Fruit fly (Drosophila melanogaster) whole organism, embryonic: ENCODE results near the gene CG6431.

Source experiments
- BEAF-32 ChIP-seq: fragments of 200-800 bp; sonication (Bioruptor generic); optimal IDR thresholded peaks from 3 replicates; lab custom pipeline; 2017; ENCODE audit warnings: missing biosample characterization, missing genetic modification characterization, mild to moderate bottlenecking, moderate library complexity, missing genetic modification reagents
- Bgb ChIP-seq: fragments of 200-800 bp; sonication (Bioruptor generic); IDR thresholded peaks from 2 replicates; pipeline ENCODE4 v1.3.6; 2022; ENCODE audit warnings: missing biosample characterization, missing genetic modification characterization; ENCODE audit not compliant: partially characterized antibody
- CG10431 ChIP-seq: fragments of 200-800 bp; sonication (Bioruptor generic); optimal IDR thresholded peaks from 3 replicates; lab custom pipeline; 2018; ENCODE audit warnings: missing biosample characterization, mild to moderate bottlenecking, missing genetic modification characterization
- CG11093 ChIP-seq: fragments of 200-800 bp; sonication (Bioruptor generic); IDR thresholded peaks from 3 replicates; pipeline ENCODE4 v1.3.6; 2022; ENCODE audit warnings: missing biosample characterization, missing genetic modification characterization
- CG12391 ChIP-seq: fragments of 200-800 bp; sonication (Bioruptor generic); optimal IDR thresholded peaks from 3 replicates; lab custom pipeline; 2018; ENCODE audit warnings: missing biosample characterization, mild to moderate bottlenecking, missing genetic modification characterization, moderate library complexity
- CG12769 ChIP-seq: fragments of 200-800 bp; sonication (Bioruptor generic); optimal IDR thresholded peaks from 2 replicates; lab custom pipeline; 2019; ENCODE audit warnings: missing biosample characterization, mild to moderate bottlenecking, missing genetic modification characterization, moderate library complexity
- CG14667 ChIP-seq: fragments of 200-800 bp; sonication (Bioruptor generic); IDR thresholded peaks from 2 replicates; pipeline ENCODE4 v1.3.6; 2022; ENCODE audit warnings: missing biosample characterization, missing genetic modification characterization
- CG18619 ChIP-seq: fragments of 200-800 bp; sonication (Bioruptor generic); optimal IDR thresholded peaks from 3 replicates; lab custom pipeline; 2017; ENCODE audit warnings: missing biosample characterization, mild to moderate bottlenecking, missing genetic modification characterization
- CG2116 ChIP-seq: fragments of 200-800 bp; sonication (Bioruptor generic); optimal IDR thresholded peaks from 3 replicates; lab custom pipeline; 2018; ENCODE audit warnings: missing biosample characterization, mild to moderate bottlenecking, missing genetic modification characterization
- CG30020 ChIP-seq: fragments of 200-800 bp; optimal IDR thresholded peaks from 2 replicates; lab custom pipeline; 2019; ENCODE audit warnings: missing biosample characterization, mild to moderate bottlenecking, missing genetic modification characterization, moderate library complexity
- CG32532 ChIP-seq: fragments of 200-800 bp; sonication (Bioruptor generic); IDR thresholded peaks from 2 replicates; pipeline ENCODE4 v1.3.6; 2022; ENCODE audit warnings: missing biosample characterization, missing genetic modification characterization
- CG6175 ChIP-seq: fragments of 200-800 bp; sonication (Bioruptor generic); IDR thresholded peaks from 3 replicates; pipeline ENCODE4 v1.3.6; 2022; ENCODE audit warnings: missing biosample characterization, missing genetic modification characterization
- CG7357 ChIP-seq: fragments of 200-800 bp; sonication (Bioruptor generic); IDR thresholded peaks from 3 replicates; pipeline ENCODE4 v1.3.6; 2022; ENCODE audit warnings: missing biosample characterization, missing genetic modification characterization
- CoRest ChIP-seq: fragments of 200-800 bp; sonication (Bioruptor generic); optimal IDR thresholded peaks from 3 replicates; lab custom pipeline; 2018; ENCODE audit warnings: missing biosample characterization, mild to moderate bottlenecking, missing genetic modification characterization, moderate library complexity
- Dp ChIP-seq: fragments of 200-800 bp; sonication (Bioruptor generic); optimal IDR thresholded peaks from 2 replicates; lab custom pipeline; 2018; ENCODE audit warnings: missing biosample characterization, mild to moderate bottlenecking, missing genetic modification characterization, moderate library complexity
- Elba2 ChIP-seq: fragments of 200-800 bp; sonication (Bioruptor generic); optimal IDR thresholded peaks from 3 replicates; lab custom pipeline; 2016; ENCODE audit warnings: missing biosample characterization, missing genetic modification characterization
- GATAe ChIP-seq: fragments of 200-800 bp; sonication (Bioruptor generic); conservative IDR thresholded peaks from 2 replicates; pipeline ENCODE4 v1.3.6; 2022; ENCODE audit warnings: missing biosample characterization, missing genetic modification characterization
- HLH4C ChIP-seq: fragments of 200-800 bp; sonication (Bioruptor generic); IDR thresholded peaks from 3 replicates; pipeline ENCODE4 v1.3.6; 2022; ENCODE audit warnings: missing biosample characterization, missing genetic modification characterization; ENCODE audit not compliant: partially characterized antibody
- HmgD ChIP-seq: fragments of 200-800 bp; sonication (Bioruptor generic); optimal IDR thresholded peaks from 3 replicates; lab custom pipeline; 2016; ENCODE audit warnings: missing biosample characterization, missing genetic modification characterization
- Hr51 ChIP-seq, 2 experiments: fragments of 200-800 bp; sonication (Bioruptor generic); optimal IDR thresholded peaks; 2 replicates in 1 of 2; 3 replicates in 1 of 2; lab custom pipeline; 2016 to 2018; ENCODE audit warnings: missing biosample characterization in 2 of 2, missing genetic modification characterization in 2 of 2, mild to moderate bottlenecking in 1 of 2, moderate library complexity in 1 of 2
- Hr78 ChIP-seq, 2 experiments: fragments of 200-800 bp in 1 of 2; fragments of >200 bp in 1 of 2; sonication (Bioruptor generic) in 1 of 2; optimal IDR thresholded peaks; 2 replicates each; lab custom pipeline; 2017 to 2019; ENCODE audit warnings: missing biosample characterization in 2 of 2, missing genetic modification characterization in 2 of 2, mild to moderate bottlenecking in 1 of 2, moderate library complexity in 1 of 2
- Lhr ChIP-seq: fragments of 200-800 bp; sonication (Bioruptor generic); optimal IDR thresholded peaks from 3 replicates; lab custom pipeline; 2017; ENCODE audit warnings: mild to moderate bottlenecking, missing biosample characterization, missing genetic modification reagents, missing genetic modification characterization
- Meics ChIP-seq: fragments of 200-800 bp; sonication (Bioruptor generic); optimal IDR thresholded peaks from 2 replicates; lab custom pipeline; 2017; ENCODE audit warnings: missing biosample characterization, mild to moderate bottlenecking, missing genetic modification characterization
- NK7.1 ChIP-seq: fragments of 200-800 bp; sonication (Bioruptor generic); optimal IDR thresholded peaks from 3 replicates; lab custom pipeline; 2016; ENCODE audit warnings: missing biosample characterization, missing genetic modification characterization
- NfI ChIP-seq: fragments of 200-800 bp; sonication (Bioruptor generic); optimal IDR thresholded peaks from 3 replicates; lab custom pipeline; 2018; ENCODE audit warnings: missing biosample characterization, mild to moderate bottlenecking, missing genetic modification characterization, moderate library complexity
- Opbp ChIP-seq: fragments of 200-800 bp; sonication (Bioruptor generic); IDR thresholded peaks from 3 replicates; pipeline ENCODE4 v1.3.6; 2022; ENCODE audit warnings: missing biosample characterization, missing genetic modification characterization; ENCODE audit not compliant: partially characterized antibody
- Sry-β ChIP-seq: fragments of 200-800 bp; sonication (Bioruptor generic); optimal IDR thresholded peaks from 2 replicates; lab custom pipeline; 2018; ENCODE audit warnings: missing biosample characterization, mild to moderate bottlenecking, missing genetic modification characterization, moderate library complexity
- Stat92E ChIP-seq, 3 experiments: fragments of >200 bp in 2 of 3; fragments of 200-800 bp in 1 of 3; sonication (Bioruptor generic) in 1 of 3; optimal IDR thresholded peaks; 2 replicates each; lab custom pipeline; 2017 to 2019; ENCODE audit warnings: missing biosample characterization in 3 of 3, missing genetic modification characterization in 3 of 3, mild to moderate bottlenecking in 1 of 3, moderate library complexity in 1 of 3
- Xrp1 ChIP-seq: fragments of 200-800 bp; sonication (Bioruptor generic); IDR thresholded peaks from 2 replicates; pipeline ENCODE4 v1.3.6; 2022; ENCODE audit warnings: missing biosample characterization, missing genetic modification characterization
- al ChIP-seq: fragments of 200-800 bp; sonication (Bioruptor generic); IDR thresholded peaks from 2 replicates; pipeline ENCODE4 v1.3.6; 2022; ENCODE audit warnings: missing biosample characterization, missing genetic modification characterization
- ase ChIP-seq: fragments of 200-800 bp; sonication (Bioruptor generic); IDR thresholded peaks from 3 replicates; pipeline ENCODE4 v1.3.6; 2022; ENCODE audit warnings: missing biosample characterization, missing genetic modification characterization
- crp ChIP-seq, 2 experiments: fragments of 200-800 bp; sonication (Bioruptor generic); optimal IDR thresholded peaks; 2 replicates in 1 of 2; 3 replicates in 1 of 2; lab custom pipeline; 2017; ENCODE audit warnings: missing biosample characterization in 2 of 2, missing genetic modification characterization in 2 of 2, mild to moderate bottlenecking in 1 of 2, moderate library complexity in 1 of 2
- disco-r ChIP-seq: fragments of 200-800 bp; sonication (Bioruptor generic); optimal IDR thresholded peaks from 2 replicates; lab custom pipeline; 2016; ENCODE audit warnings: missing biosample characterization, missing genetic modification characterization
- exex ChIP-seq: fragments of 200-800 bp; sonication (Bioruptor generic); optimal IDR thresholded peaks from 4 replicates; lab custom pipeline; 2018; ENCODE audit warnings: missing biosample characterization, mild to moderate bottlenecking, missing genetic modification characterization, moderate library complexity
- fd3F ChIP-seq: fragments of 200-800 bp; sonication (Bioruptor generic); optimal IDR thresholded peaks from 2 replicates; lab custom pipeline; 2018; ENCODE audit warnings: missing biosample characterization, mild to moderate bottlenecking, missing genetic modification characterization, moderate library complexity
- gro ChIP-seq: fragments of 200-800 bp; sonication (Bioruptor generic); optimal IDR thresholded peaks from 2 replicates; lab custom pipeline; 2016; ENCODE audit warnings: missing biosample characterization, missing genetic modification characterization
- gsb-n ChIP-seq: fragments of 200-800 bp; sonication (Bioruptor generic); optimal IDR thresholded peaks from 3 replicates; lab custom pipeline; 2018; ENCODE audit warnings: missing biosample characterization, mild to moderate bottlenecking, missing genetic modification characterization
- hb ChIP-seq: fragments of 200-800 bp; sonication (Bioruptor generic); IDR thresholded peaks from 3 replicates; pipeline ENCODE4 v1.3.6; 2022; ENCODE audit warnings: missing biosample characterization, missing genetic modification characterization; ENCODE audit not compliant: partially characterized antibody
- insv ChIP-seq, 2 experiments: fragments of 200-800 bp; sonication (Bioruptor generic); optimal IDR thresholded peaks; 3 replicates each; lab custom pipeline; 2016 to 2018; ENCODE audit warnings: missing biosample characterization in 2 of 2, missing genetic modification characterization in 2 of 2
- kay ChIP-seq: fragments of 200-800 bp; sonication (Bioruptor generic); optimal IDR thresholded peaks from 2 replicates; lab custom pipeline; 2016; ENCODE audit warnings: missing biosample characterization, missing genetic modification characterization
- knrl ChIP-seq: fragments of 200-800 bp; sonication (Bioruptor generic); IDR thresholded peaks from 3 replicates; pipeline ENCODE4 v1.3.6; 2022; ENCODE audit warnings: missing biosample characterization, missing genetic modification characterization; ENCODE audit not compliant: partially characterized antibody
- lbe ChIP-seq: fragments of 200-800 bp; sonication (Bioruptor generic); optimal IDR thresholded peaks from 2 replicates; lab custom pipeline; 2016; ENCODE audit warnings: missing biosample characterization, mild to moderate bottlenecking, missing genetic modification characterization
- mld ChIP-seq: fragments of 200-800 bp; sonication (Bioruptor generic); IDR thresholded peaks from 3 replicates; pipeline ENCODE4 v1.3.6; 2022; ENCODE audit warnings: missing biosample characterization, missing genetic modification characterization; ENCODE audit not compliant: partially characterized antibody
- nmo ChIP-seq: fragments of 200-800 bp; sonication (Bioruptor generic); optimal IDR thresholded peaks from 2 replicates; lab custom pipeline; 2018; ENCODE audit warnings: missing biosample characterization, mild to moderate bottlenecking, missing genetic modification characterization, moderate library complexity
- org-1 ChIP-seq: fragments of 200-800 bp; sonication (Bioruptor generic); optimal IDR thresholded peaks from 2 replicates; lab custom pipeline; 2017; ENCODE audit warnings: missing biosample characterization, missing genetic modification characterization
- pfk ChIP-seq: fragments of 200-800 bp; sonication (Bioruptor generic); optimal IDR thresholded peaks from 2 replicates; lab custom pipeline; 2018; ENCODE audit warnings: missing biosample characterization, mild to moderate bottlenecking, missing genetic modification characterization, moderate library complexity
- pum ChIP-seq: fragments of 200-800 bp; sonication (Bioruptor generic); optimal IDR thresholded peaks from 2 replicates; lab custom pipeline; 2016; ENCODE audit warnings: missing biosample characterization, missing genetic modification characterization
- repo ChIP-seq: fragments of 200-800 bp; sonication (Bioruptor generic); optimal IDR thresholded peaks from 2 replicates; lab custom pipeline; 2016; ENCODE audit warnings: missing biosample characterization, missing genetic modification characterization
- stc ChIP-seq: fragments of 200-800 bp; sonication (Bioruptor generic); IDR thresholded peaks from 2 replicates; pipeline ENCODE4 v1.3.6; 2022; ENCODE audit warnings: missing biosample characterization, missing genetic modification characterization

The CG6431 gene

dm6 chr2L:10743714-10744113 lies 19.7 kb downstream of the CG6431 start, which contains the start of gene CG6729 (continued):
- peak; percentile 65 for TF ChIP-seq HLH4C
- TF ChIP-seq Dp (GFP tag; lab: Kevin White, UChicago) = peak; percentile 93
- TF ChIP-seq mld (GFP tag; lab: Robert Waterston, UW) = peak; percentile 45; the same call in 1 of the 3 replicates
- no peak for TF ChIP-seq CG10431 (GFP tag; lab: Kevin White, UChicago)
- no peak for TF ChIP-seq CG14667 (GFP tag; lab: Robert Waterston, UW)
- TF ChIP-seq repo (GFP tag; lab: Kevin White, UChicago) = no peak
- TF ChIP-seq knrl = peak; percentile 61
- TF ChIP-seq org-1 = no peak
- peak; percentile 77 for TF ChIP-seq BEAF-32 (GFP tag; lab: Kevin White, UChicago)
- TF ChIP-seq CG18619 (GFP tag; lab: Kevin White, UChicago) = no peak
- TF ChIP-seq CG11093 = no peak
- no peak for TF ChIP-seq gsb-n
- no peak for TF ChIP-seq Elba2
- no peak for TF ChIP-seq CG6175
- no peak for TF ChIP-seq fd3F
- TF ChIP-seq pfk (GFP tag; lab: Kevin White, UChicago) = no peak
- no peak for TF ChIP-seq NK7.1 (GFP tag; lab: Kevin White, UChicago)
- no peak for TF ChIP-seq GATAe (GFP tag; lab: Robert Waterston, UW)
- no peak for TF ChIP-seq nmo
- TF ChIP-seq Hr51 (GFP tag; optimal IDR thresholded peaks at IDR 0.05; lab: Kevin White, UChicago) = no peak
- TF ChIP-seq NfI (GFP tag; lab: Kevin White, UChicago) = no peak
- TF ChIP-seq CG12769 = no peak
- no peak for TF ChIP-seq pum
- TF ChIP-seq CG7357 (GFP tag; lab: Robert Waterston, UW) = no peak
- no peak for TF ChIP-seq al (GFP tag; lab: Robert Waterston, UW)
- TF ChIP-seq Hr78 (GFP tag; optimal IDR thresholded peaks at IDR 0.05; lab: Kevin White, UChicago) = no peak
- TF ChIP-seq kay (GFP tag; lab: Kevin White, UChicago) = no peak
- TF ChIP-seq HmgD = no peak
- TF ChIP-seq Sry-β (GFP tag; lab: Kevin White, UChicago) = no peak
- TF ChIP-seq Stat92E (GFP tag; optimal IDR thresholded peaks at IDR 0.05; lab: Kevin White, UChicago) = peak in 1 of 3 experiments; percentile 3
- no peak for TF ChIP-seq gro (GFP tag; lab: Kevin White, UChicago)
- TF ChIP-seq disco-r (GFP tag; lab: Kevin White, UChicago) = no peak
- TF ChIP-seq crp (GFP tag; optimal IDR thresholded peaks at IDR 0.05; lab: Kevin White, UChicago) = peak; percentile 75 to 94
- TF ChIP-seq lbe = peak; percentile 7
- TF ChIP-seq CG2116 (GFP tag; lab: Kevin White, UChicago) = peak; percentile 92
- no peak for TF ChIP-seq CG32532
- peak; percentile 74; the same call in 2 of the 3 replicates for TF ChIP-seq Opbp
- TF ChIP-seq exex = no peak
- TF ChIP-seq Lhr (GFP tag; lab: Kevin White, UChicago) = no peak
- no peak for TF ChIP-seq ase (GFP tag; lab: Robert Waterston, UW)
- no peak for TF ChIP-seq Meics (GFP tag; lab: Kevin White, UChicago)
- peak; percentile 68; the same call in 2 of the 3 replicates for TF ChIP-seq hb (GFP tag; lab: Robert Waterston, UW)
- no peak for TF ChIP-seq insv (GFP tag; optimal IDR thresholded peaks at IDR 0.05; lab: Kevin White, UChicago)
- TF ChIP-seq Xrp1 = no peak
- TF ChIP-seq stc (GFP tag; lab: Robert Waterston, UW) = no peak
- peak; percentile 76 for TF ChIP-seq Bgb (GFP tag; lab: Robert Waterston, UW)
- no peak for TF ChIP-seq CoRest (tag; lab: Kevin White, UChicago)
- TF ChIP-seq CG30020 (tag; lab: Kevin White, UChicago) = no peak
- TF ChIP-seq CG12391 (tag; lab: Kevin White, UChicago) = no peak
